Fruit fly (Drosophila melanogaster): Measurements from ENCODE around the gene CG9953.

Gene CG9953

dm6 chr3L:6994464-6995363, 25.3 kb downstream of the CG9953 start (continued):
- TF ChIP-seq CG2199 (GFP tag; IDR thresholded peaks at IDR 0.05) (0 out of 3 replicates have a peak, but pooled peaks have one; percentile 9), vvl (GFP tag; IDR thresholded peaks at IDR 0.05) (peak; percentile 17; the same call in 1 of the 2 replicates), Dp (GFP tag; optimal IDR thresholded peaks at IDR 0.05) (peak; percentile 62), pita (GFP tag; optimal IDR thresholded peaks at IDR 0.05) (peak; percentile 60), Sry-δ (GFP tag; optimal IDR thresholded peaks at IDR 0.05) (peak; percentile 19), CG32532 (GFP tag; IDR thresholded peaks at IDR 0.05) (peak; percentile 28; the same call in 1 of the 2 replicates)

- TF ChIP-seq org-1 (GFP tag; optimal IDR thresholded peaks at IDR 0.05) (no peak), CTCF (GFP tag; optimal IDR thresholded peaks at IDR 0.05) (peak; percentile 91), pita (GFP tag; optimal IDR thresholded peaks at IDR 0.05) (peak; percentile 34), D (optimal IDR thresholded peaks at IDR 0.05) (no peak), D (GFP tag; optimal IDR thresholded peaks at IDR 0.05) (no peak), Dip2 (GFP tag; IDR thresholded peaks at IDR 0.05) (peak; percentile 81), E2f2 (GFP tag; IDR thresholded peaks at IDR 0.05) (peak; percentile 35; the same call in 1 of the 2 replicates), Dp (GFP tag; optimal IDR thresholded peaks at IDR 0.05) (peak; percentile 46)
Observed at dm6 chr3L:6995364-6995749, 25.9 kb downstream of the CG9953 start.

- no peak for TF ChIP-seq Dek (tag; optimal IDR thresholded peaks at IDR 0.05)
- peak; percentile 30; the same call in 1 of the 2 replicates for TF ChIP-seq seq (GFP tag; IDR thresholded peaks at IDR 0.05)
- TF ChIP-seq trem (tag; optimal IDR thresholded peaks at IDR 0.05) = no peak
- peak; percentile 34; the same call in 1 of the 2 replicates for TF ChIP-seq CG31441 (GFP tag; IDR thresholded peaks at IDR 0.05)
- TF ChIP-seq gt (GFP tag; IDR thresholded peaks at IDR 0.05) = no peak
- TF ChIP-seq Myb (GFP tag; optimal IDR thresholded peaks at IDR 0.05) = no peak
- no peak for TF ChIP-seq sob (GFP tag; IDR thresholded peaks at IDR 0.05)
- no peak for TF ChIP-seq CG13296 (GFP tag; optimal IDR thresholded peaks at IDR 0.05)
- TF ChIP-seq Dip3 (GFP tag; optimal IDR thresholded peaks at IDR 0.05) = no peak
- no peak for TF ChIP-seq CG17186 (GFP tag; optimal IDR thresholded peaks at IDR 0.05)
- TF ChIP-seq tna (GFP tag; IDR thresholded peaks at IDR 0.05; ENCODE audit: partially characterized antibody) = no peak
- peak; percentile 65 for TF ChIP-seq Drgx (GFP tag; IDR thresholded peaks at IDR 0.05)
- TF ChIP-seq cato (GFP tag; optimal IDR thresholded peaks at IDR 0.05; ENCODE audit: borderline replicate concordance) = no peak
- peak; percentile 14 for TF ChIP-seq ind (GFP tag; optimal IDR thresholded peaks at IDR 0.05)
- TF ChIP-seq Ptx1 (GFP tag; IDR thresholded peaks at IDR 0.05) = 0 out of 2 replicates have a peak, but pooled peaks have one; percentile 35
- TF ChIP-seq Rfx (GFP tag; IDR thresholded peaks at IDR 0.05) = 0 out of 2 replicates have a peak, but pooled peaks have one; percentile 10
- TF ChIP-seq Fer3 (tag; optimal IDR thresholded peaks at IDR 0.05) = no peak
- TF ChIP-seq chif (GFP tag; optimal IDR thresholded peaks at IDR 0.05) = no peak
- no peak for TF ChIP-seq klu (GFP tag; IDR thresholded peaks at IDR 0.05)
- TF ChIP-seq ham (GFP tag; IDR thresholded peaks at IDR 0.05) = no peak
- no peak for TF ChIP-seq CG17802 (tag; optimal IDR thresholded peaks at IDR 0.05)
- peak; percentile 52 for TF ChIP-seq dmrt99B (tag; optimal IDR thresholded peaks at IDR 0.05)
- no peak for TF ChIP-seq CG34224 (GFP tag; IDR thresholded peaks at IDR 0.05; ENCODE audit: partially characterized antibody)
- TF ChIP-seq CG6791 (GFP tag; IDR thresholded peaks at IDR 0.05; ENCODE audit: partially characterized antibody) = no peak
- no peak for TF ChIP-seq zen2 (GFP tag; IDR thresholded peaks at IDR 0.05; ENCODE audit: partially characterized antibody)
- peak; percentile 64 for TF ChIP-seq Med (GFP tag)
- TF ChIP-seq slbo (GFP tag; IDR thresholded peaks at IDR 0.05) = no peak
- TF ChIP-seq Antp (GFP tag; optimal IDR thresholded peaks at IDR 0.05) = no peak
- TF ChIP-seq gem (tag; optimal IDR thresholded peaks at IDR 0.05) = peak; percentile 41
- TF ChIP-seq z (GFP tag; IDR thresholded peaks at IDR 0.05) = no peak
- no peak for TF ChIP-seq chm (GFP tag; IDR thresholded peaks at IDR 0.05)
- TF ChIP-seq dm (GFP tag; optimal IDR thresholded peaks at IDR 0.05) = no peak
- no peak for TF ChIP-seq CG10147 (GFP tag; optimal IDR thresholded peaks at IDR 0.05)
- no peak for TF ChIP-seq inv (GFP tag; IDR thresholded peaks at IDR 0.05; ENCODE audit: partially characterized antibody)
- no peak for TF ChIP-seq CG11398 (GFP tag; optimal IDR thresholded peaks at IDR 0.05)
Observed at dm6 chr3L:6996907-6997306, 27.4 kb downstream of the CG9953 start.

All from whole organism, embryonic.